Fruit fly (Drosophila melanogaster): ENCODE measurements around the gene CG2202.
A peak's percentile ranks its signal among the peaks of the same experiment; 100 is the strongest.

The CG2202 gene

dm6 chrX:10876451-10876850 is 27.9 kb downstream of the CG2202 start:
- TF ChIP-seq kay (GFP tag; ENCODE audit: borderline replicate concordance) (no peak), pad (GFP tag; optimal IDR thresholded peaks at IDR 0.05) (no peak), CG14711 (tag; optimal IDR thresholded peaks at IDR 0.05) (no peak), CG7101 (tag; optimal IDR thresholded peaks at IDR 0.05) (no peak), Hr96 (GFP tag; optimal IDR thresholded peaks at IDR 0.05) (no peak), CG7045 (GFP tag; optimal IDR thresholded peaks at IDR 0.05) (no peak)

- TF ChIP-seq cic (GFP tag; optimal IDR thresholded peaks at IDR 0.05) (peak; percentile 1), Hr96 (GFP tag; optimal IDR thresholded peaks at IDR 0.05) (peak; percentile 6), kay (GFP tag; ENCODE audit: borderline replicate concordance) (no peak), Crg-1 (GFP tag; optimal IDR thresholded peaks at IDR 0.05) (no peak), CG11617 (GFP tag; optimal IDR thresholded peaks at IDR 0.05) (peak; percentile 36), Mnt (GFP tag; optimal IDR thresholded peaks at IDR 0.05) (peak; percentile 0), CG1620 (GFP tag; optimal IDR thresholded peaks at IDR 0.05) (no peak), toe (GFP tag; optimal IDR thresholded peaks at IDR 0.05) (no peak), CG7045 (GFP tag; optimal IDR thresholded peaks at IDR 0.05) (peak; percentile 14), CG12768 (GFP tag; optimal IDR thresholded peaks at IDR 0.05) (no peak), CG7101 (tag; optimal IDR thresholded peaks at IDR 0.05) (peak; percentile 39), CG14711 (tag; optimal IDR thresholded peaks at IDR 0.05) (peak; percentile 34), cnc (optimal IDR thresholded peaks at IDR 0.05) (no peak), CG33017 (tag; optimal IDR thresholded peaks at IDR 0.05) (peak; percentile 38), CG5204 (GFP tag; optimal IDR thresholded peaks at IDR 0.05) (no peak), bab1 (GFP tag; optimal IDR thresholded peaks at IDR 0.05) (peak; percentile 82), tj (GFP tag; optimal IDR thresholded peaks at IDR 0.05) (peak; percentile 99), Clk (GFP tag; optimal IDR thresholded peaks at IDR 0.05) (no peak), pad (GFP tag; optimal IDR thresholded peaks at IDR 0.05) (no peak), ovo (GFP tag; optimal IDR thresholded peaks at IDR 0.05) (peak; percentile 71)
Observed at dm6 chrX:10877087-10877935, 28.8 kb downstream of the CG2202 start, which contains the start of gene CG1637. Gene CG1637 (minus strand): TSS chrX:10877893.

dm6 chrX:10882786-10883185 is 34.2 kb downstream of the CG2202 start:
- TF ChIP-seq CG5204 (GFP tag; optimal IDR thresholded peaks at IDR 0.05): no peak
- no peak for TF ChIP-seq toe (GFP tag; optimal IDR thresholded peaks at IDR 0.05)
- no peak for TF ChIP-seq ovo (GFP tag; optimal IDR thresholded peaks at IDR 0.05)
- TF ChIP-seq CG14711 (tag; optimal IDR thresholded peaks at IDR 0.05): peak; percentile 16
- no peak for TF ChIP-seq CG33017 (tag; optimal IDR thresholded peaks at IDR 0.05)
- TF ChIP-seq cic (GFP tag; optimal IDR thresholded peaks at IDR 0.05): no peak
- TF ChIP-seq CG7045 (GFP tag; optimal IDR thresholded peaks at IDR 0.05): no peak
- no peak for TF ChIP-seq CG1620 (GFP tag; optimal IDR thresholded peaks at IDR 0.05)

- peak; percentile 29 for TF ChIP-seq tj (GFP tag; optimal IDR thresholded peaks at IDR 0.05)
- TF ChIP-seq cic (GFP tag; optimal IDR thresholded peaks at IDR 0.05): no peak
- no peak for TF ChIP-seq CG11617 (GFP tag; optimal IDR thresholded peaks at IDR 0.05)
Observed at dm6 chrX:10883740-10884139, 35.2 kb downstream of the CG2202 start.

- no peak for TF ChIP-seq ovo (GFP tag; optimal IDR thresholded peaks at IDR 0.05)
- TF ChIP-seq CG14711 (tag; optimal IDR thresholded peaks at IDR 0.05): peak; percentile 30
- peak; percentile 68 for TF ChIP-seq Hr96 (GFP tag; optimal IDR thresholded peaks at IDR 0.05)
- TF ChIP-seq Clk (GFP tag; optimal IDR thresholded peaks at IDR 0.05): no peak
- TF ChIP-seq kay (GFP tag; ENCODE audit: borderline replicate concordance): no peak
- TF ChIP-seq CG11617 (GFP tag; optimal IDR thresholded peaks at IDR 0.05): peak; percentile 43
- no peak for TF ChIP-seq CG12768 (GFP tag; optimal IDR thresholded peaks at IDR 0.05)
- peak; percentile 3 for TF ChIP-seq Mnt (GFP tag; optimal IDR thresholded peaks at IDR 0.05)
- TF ChIP-seq bab1 (GFP tag; optimal IDR thresholded peaks at IDR 0.05): no peak
- TF ChIP-seq CG7101 (tag; optimal IDR thresholded peaks at IDR 0.05): peak; percentile 42
- peak; percentile 21 for TF ChIP-seq pad (GFP tag; optimal IDR thresholded peaks at IDR 0.05)
Observed at dm6 chrX:10886418-10886817, 37.9 kb downstream of the CG2202 start.

- TF ChIP-seq toe (GFP tag; optimal IDR thresholded peaks at IDR 0.05) (no peak), cic (GFP tag; optimal IDR thresholded peaks at IDR 0.05) (peak; percentile 69), kay (GFP tag; ENCODE audit: borderline replicate concordance) (peak; percentile 49)
Observed at dm6 chrX:10887643-10888042, 39.1 kb downstream of the CG2202 start.

- peak; percentile 25 for TF ChIP-seq Mnt (GFP tag; optimal IDR thresholded peaks at IDR 0.05)
- TF ChIP-seq CG7101 (tag; optimal IDR thresholded peaks at IDR 0.05): peak; percentile 7
- TF ChIP-seq CG14711 (tag; optimal IDR thresholded peaks at IDR 0.05): peak; percentile 9
- TF ChIP-seq CG12768 (GFP tag; optimal IDR thresholded peaks at IDR 0.05): no peak
- TF ChIP-seq bab1 (GFP tag; optimal IDR thresholded peaks at IDR 0.05): peak; percentile 49
Observed at dm6 chrX:10889955-10890617, 41.5 kb downstream of the CG2202 start.
